Worm (Caenorhabditis elegans): Measurements from ENCODE around the gene ZK1290.5.
A peak's percentile ranks its signal among the peaks of the same experiment; 100 is the strongest.

ZK1290.5 gene

DNA sequence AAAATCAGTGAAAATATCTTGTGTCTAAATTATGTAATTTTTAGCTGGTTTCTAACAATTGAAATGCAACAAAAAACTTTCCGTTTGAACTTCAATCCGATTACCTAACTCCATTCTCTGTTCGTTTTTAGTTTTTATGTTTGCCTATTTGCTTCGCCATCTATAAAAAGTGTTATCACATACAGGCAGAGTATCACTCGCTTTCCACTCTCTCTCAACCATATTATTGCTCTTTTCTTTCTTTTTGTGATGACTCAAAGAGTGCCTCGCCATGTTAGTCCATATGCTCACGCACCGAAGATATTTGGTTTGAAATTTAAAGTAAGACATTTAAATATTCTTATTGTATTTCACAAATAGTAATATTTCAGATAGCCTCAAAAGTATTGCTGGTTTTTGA lies 5.5 kb downstream of the ZK1290.5 start, which contains the start of gene ZK1290.13:
Gene ZK1290.13, plus strand, starts transcription at position 73 of the 400 bp plus-strand sequence.
- peak; percentile 30 for TF ChIP-seq dve-1 (tag; optimal IDR thresholded peaks at IDR 0.05; ENCODE audit: insufficient read depth)
- TF ChIP-seq daf-16 (GFP tag; optimal IDR thresholded peaks at IDR 0.05): no peak
- peak; percentile 5 for TF ChIP-seq daf-16 (tag; optimal IDR thresholded peaks at IDR 0.05)
- peak; percentile 58 for TF ChIP-seq pqm-1 (tag; optimal IDR thresholded peaks at IDR 0.05)
- TF ChIP-seq hlh-11 (tag; optimal IDR thresholded peaks at IDR 0.05): peak; percentile 6
- no peak for TF ChIP-seq madf-9 (GFP tag; conservative IDR thresholded peaks at IDR 0.05)
- TF ChIP-seq gei-8 (GFP tag; optimal IDR thresholded peaks at IDR 0.05): no peak

ce11 chrII:7537603-7538230 lies 8.3 kb downstream of the ZK1290.5 start, which contains the start of gene nfi-1:
Gene nfi-1, plus strand, starts transcription at chrII:7538180.
- no peak for TF ChIP-seq dmd-6 (GFP tag; IDR thresholded peaks at IDR 0.05)
- peak; percentile 78 for TF ChIP-seq dpl-1 (GFP tag; optimal IDR thresholded peaks at IDR 0.05)
- TF ChIP-seq rbr-2 (tag; optimal IDR thresholded peaks at IDR 0.05): peak; percentile 8
- no peak for TF ChIP-seq tag-97 (GFP tag; IDR thresholded peaks at IDR 0.05)
- peak; percentile 93 for TF ChIP-seq mes-2 (tag; optimal IDR thresholded peaks at IDR 0.05; ENCODE audit: poor library complexity, severe bottlenecking)
- no peak for TF ChIP-seq dmd-8 (GFP tag; IDR thresholded peaks at IDR 0.05)
- TF ChIP-seq nhr-28 (tag; optimal IDR thresholded peaks at IDR 0.05): peak; percentile 41
- no peak for TF ChIP-seq nhr-41 (GFP tag; IDR thresholded peaks at IDR 0.05)
- TF ChIP-seq T26A8.4 (GFP tag; IDR thresholded peaks at IDR 0.05): no peak
- peak; percentile 65 for TF ChIP-seq unc-130 (GFP tag; optimal IDR thresholded peaks at IDR 0.05)
- TF ChIP-seq hlh-11 (tag; optimal IDR thresholded peaks at IDR 0.05): peak; percentile 36
- peak; percentile 66 for TF ChIP-seq lin-38 (GFP tag; IDR thresholded peaks at IDR 0.05)
- no peak for TF ChIP-seq R02D3.7 (tag; optimal IDR thresholded peaks at IDR 0.05)
- TF ChIP-seq nhr-77 (tag; optimal IDR thresholded peaks at IDR 0.05): peak; percentile 19
- peak in 1 of 2 experiments; percentile 95 for TF ChIP-seq lsy-2 (tag; optimal IDR thresholded peaks at IDR 0.05)
- TF ChIP-seq sdz-12 (GFP tag; optimal IDR thresholded peaks at IDR 0.05): no peak
- TF ChIP-seq lin-29 (GFP tag; IDR thresholded peaks at IDR 0.05): no peak
- no peak for TF ChIP-seq dmd-9 (GFP tag; IDR thresholded peaks at IDR 0.05)
- peak; percentile 43 for TF ChIP-seq mep-1 (tag; optimal IDR thresholded peaks at IDR 0.05)
- peak in 1 of 2 experiments; percentile 66 for TF ChIP-seq hif-1 (tag; optimal IDR thresholded peaks at IDR 0.05)
- TF ChIP-seq T20F7.1 (GFP tag; optimal IDR thresholded peaks at IDR 0.05): peak; percentile 42
- TF ChIP-seq ctbp-1 (GFP tag; IDR thresholded peaks at IDR 0.05): no peak
- TF ChIP-seq dve-1 (tag; optimal IDR thresholded peaks at IDR 0.05; ENCODE audit: insufficient read depth): peak; percentile 32
- TF ChIP-seq nhr-11 (tag; optimal IDR thresholded peaks at IDR 0.05): no peak
- TF ChIP-seq snpc-4 (tag; optimal IDR thresholded peaks at IDR 0.05): no peak

DNA sequence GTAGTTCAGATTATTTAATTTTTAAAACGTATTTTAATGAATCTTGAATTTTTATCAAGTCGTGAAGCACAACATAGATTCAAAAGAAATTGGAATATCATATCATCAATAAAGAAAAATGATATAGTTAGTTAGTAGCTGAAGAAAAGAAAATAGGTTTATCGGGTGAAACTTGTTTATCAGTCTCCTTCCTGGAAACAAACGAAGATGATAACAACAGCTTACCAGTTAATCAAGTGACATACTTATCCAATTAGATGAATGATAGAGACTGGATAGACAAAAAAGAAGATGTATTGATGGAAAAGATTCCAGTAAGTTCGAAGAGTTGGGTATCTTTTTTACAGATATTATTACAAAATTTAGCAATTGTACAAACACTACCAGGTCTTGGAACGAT lies 13.5 kb downstream of the ZK1290.5 start:
- TF ChIP-seq mxl-3 (GFP tag; optimal IDR thresholded peaks at IDR 0.05) (no peak), ztf-7 (tag; optimal IDR thresholded peaks at IDR 0.05) (no peak), zip-2 (tag; optimal IDR thresholded peaks at IDR 0.05) (no peak), nhr-6 (tag; optimal IDR thresholded peaks at IDR 0.05) (no peak), cey-2 (tag; optimal IDR thresholded peaks at IDR 0.05; ENCODE audit: borderline replicate concordance, insufficient read depth) (no peak), nhr-76 (tag; optimal IDR thresholded peaks at IDR 0.05) (no peak), unc-39 (tag; optimal IDR thresholded peaks at IDR 0.05) (no peak), zip-11 (GFP tag; IDR thresholded peaks at IDR 0.05) (no peak), tag-97 (GFP tag; IDR thresholded peaks at IDR 0.05) (no peak), T20F7.1 (GFP tag; optimal IDR thresholded peaks at IDR 0.05) (no peak), madf-5 (GFP tag; IDR thresholded peaks at IDR 0.05) (no peak)
